Worm (Caenorhabditis elegans) whole organism, L2 larva: Measurements from ENCODE around the gene D1005.5.

Source experiments
- C34F6.9 ChIP-seq: fragments of 150-350 bp; optimal IDR thresholded peaks from 2 replicates; lab custom pipeline; 2014; ENCODE audit warnings: missing biosample characterization, missing genetic modification characterization
- ZK546.5 ChIP-seq: sonication (generic microtip); optimal IDR thresholded peaks from 2 replicates; lab custom pipeline; 2017; ENCODE audit warnings: missing biosample characterization, missing genetic modification characterization
- ceh-16 ChIP-seq: fragments of 150-350 bp; optimal IDR thresholded peaks from 2 replicates; lab custom pipeline; 2014; ENCODE audit warnings: missing biosample characterization, missing genetic modification characterization
- elt-1 ChIP-seq: fragments of 150-350 bp; optimal IDR thresholded peaks from 2 replicates; lab custom pipeline; 2014; ENCODE audit warnings: missing biosample characterization, missing genetic modification characterization
- lin-39 ChIP-seq: fragments of 150-350 bp; optimal IDR thresholded peaks from 2 replicates; lab custom pipeline; 2014; ENCODE audit warnings: missing biosample characterization, missing genetic modification reagents, missing genetic modification characterization
- mdl-1 ChIP-seq, 2 experiments: fragments of 150-350 bp in 1 of 2; sonication (generic microtip) in 1 of 2; optimal IDR thresholded peaks; 2 replicates each; lab custom pipeline; 2017; ENCODE audit warnings: missing biosample characterization in 2 of 2, missing genetic modification characterization in 2 of 2
- nhr-237 ChIP-seq: fragments of 150-350 bp; optimal IDR thresholded peaks from 2 replicates; lab custom pipeline; 2014; ENCODE audit warnings: missing biosample characterization, missing genetic modification characterization
- sma-9 ChIP-seq, 2 experiments: fragments of 150-350 bp in 1 of 2; sonication (generic microtip) in 1 of 2; optimal IDR thresholded peaks; 2 replicates each; lab custom pipeline; 2014 to 2016; ENCODE audit warnings: missing genetic modification characterization in 2 of 2, mild to moderate bottlenecking in 1 of 2, missing biosample characterization in 1 of 2, missing compliant biosample characterization in 1 of 2, missing genetic modification reagents in 1 of 2, moderate library complexity in 1 of 2
- snpc-4 ChIP-seq: fragments of 150-350 bp; optimal IDR thresholded peaks from 2 replicates; lab custom pipeline; 2014; ENCODE audit warnings: missing biosample characterization, missing genetic modification characterization
- unc-39 ChIP-seq: fragments of 150-350 bp; optimal IDR thresholded peaks from 2 replicates; lab custom pipeline; 2014; ENCODE audit warnings: missing biosample characterization, missing genetic modification characterization
- zag-1 ChIP-seq: fragments of 150-350 bp; optimal IDR thresholded peaks from 2 replicates; lab custom pipeline; 2014; ENCODE audit warnings: missing biosample characterization, missing genetic modification characterization
- ztf-11 ChIP-seq: sonication (generic microtip); optimal IDR thresholded peaks from 2 replicates; lab custom pipeline; 2017; ENCODE audit warnings: missing biosample characterization, missing genetic modification characterization

ce11 chrX:1437097-1437496 is 35.7 kb downstream of the D1005.5 start:
- TF ChIP-seq snpc-4 (tag; lab: Kevin White, UChicago) (no peak), mdl-1 (tag; optimal IDR thresholded peaks at IDR 0.05; lab: Kevin White, UChicago) (no peak), lin-39 (tag; lab: Kevin White, UChicago) (no peak), zag-1 (tag; lab: Kevin White, UChicago) (no peak), ZK546.5 (tag; lab: Kevin White, UChicago) (no peak), unc-39 (tag; lab: Kevin White, UChicago) (no peak), nhr-237 (tag; lab: Kevin White, UChicago) (no peak), ceh-16 (no peak), C34F6.9 (tag; lab: Kevin White, UChicago) (no peak), sma-9 (GFP tag; optimal IDR thresholded peaks at IDR 0.05; lab: Kevin White, UChicago) (no peak), sma-9 (tag; optimal IDR thresholded peaks at IDR 0.05; lab: Kevin White, UChicago) (no peak), elt-1 (tag; lab: Kevin White, UChicago) (no peak), ztf-11 (tag; lab: Kevin White, UChicago) (no peak)
